Worm (Caenorhabditis elegans) whole organism, young adult: ENCODE measurements around the gene F40G12.9.

Source experiments
- B0019.2 ChIP-seq: fragments of 200-800 bp; sonication (Bioruptor generic); conservative IDR thresholded peaks from 2 replicates; pipeline ENCODE4 v1.3.6; 2022; ENCODE audit warnings: missing genetic modification reagents, missing genetic modification characterization, missing compliant biosample characterization
- B0336.3 ChIP-seq: fragments of 200-800 bp; sonication (Bioruptor generic); IDR thresholded peaks from 2 replicates; pipeline ENCODE4 v1.3.6; 2022; ENCODE audit warnings: missing genetic modification characterization, missing compliant biosample characterization
- F57A8.1 ChIP-seq: fragments of 200-800 bp; sonication (Bioruptor generic); optimal IDR thresholded peaks from 2 replicates; lab custom pipeline; 2018; ENCODE audit warnings: mild to moderate bottlenecking, missing genetic modification characterization, moderate library complexity, missing compliant biosample characterization
- Y56A3A.18 ChIP-seq: fragments of 200-800 bp; sonication (Bioruptor generic); IDR thresholded peaks from 2 replicates; pipeline ENCODE4 v1.3.6; 2022; ENCODE audit warnings: missing genetic modification reagents, missing genetic modification characterization, missing compliant biosample characterization
- ZK185.1 ChIP-seq: sonication (generic microtip); optimal IDR thresholded peaks from 2 replicates; lab custom pipeline; 2016; ENCODE audit warnings: mild to moderate bottlenecking, missing genetic modification characterization, missing compliant biosample characterization; ENCODE audit not compliant: poor library complexity, severe bottlenecking
- attf-5 ChIP-seq: fragments of 200-800 bp; sonication (Bioruptor generic); optimal IDR thresholded peaks from 2 replicates; lab custom pipeline; 2018; ENCODE audit warnings: mild to moderate bottlenecking, missing genetic modification characterization, missing compliant biosample characterization
- bed-1 ChIP-seq: fragments of 200-800 bp; sonication (Bioruptor generic); IDR thresholded peaks from 2 replicates; pipeline ENCODE4 v1.3.6; 2022; ENCODE audit warnings: missing genetic modification reagents, missing genetic modification characterization, missing compliant biosample characterization
- cebp-1 ChIP-seq, 2 experiments: fragments of 200-800 bp in 1 of 2; sonication (Bioruptor generic) in 1 of 2; sonication (generic microtip) in 1 of 2; IDR thresholded peaks in 1 of 2; optimal IDR thresholded peaks in 1 of 2; 2 replicates each; pipeline versions ENCODE4 v1.3.6 to Lab custom; 2017 to 2022; ENCODE audit warnings: missing compliant biosample characterization in 2 of 2, missing genetic modification characterization in 2 of 2, mild to moderate bottlenecking in 1 of 2, missing genetic modification reagents in 1 of 2, moderate library complexity in 1 of 2
- cebp-2 ChIP-seq: fragments of 200-800 bp; sonication (Bioruptor generic); IDR thresholded peaks from 2 replicates; pipeline ENCODE4 v1.3.6; 2022; ENCODE audit warnings: missing genetic modification characterization, missing compliant biosample characterization
- ceh-40 ChIP-seq: fragments of 200-800 bp; sonication (Bioruptor generic); IDR thresholded peaks from 2 replicates; pipeline ENCODE4 v1.3.6; 2022; ENCODE audit warnings: missing genetic modification characterization, missing compliant biosample characterization
- ceh-58 ChIP-seq: fragments of 200-800 bp; sonication (Bioruptor generic); IDR thresholded peaks from 2 replicates; pipeline ENCODE4 v1.3.6; 2022; ENCODE audit warnings: missing genetic modification characterization, missing compliant biosample characterization
- ceh-79 ChIP-seq: sonication (generic microtip); optimal IDR thresholded peaks from 2 replicates; lab custom pipeline; 2017; ENCODE audit warnings: mild to moderate bottlenecking, missing genetic modification characterization, missing compliant biosample characterization
- dox-1 ChIP-seq: fragments of 200-800 bp; sonication (Bioruptor generic); IDR thresholded peaks from 2 replicates; pipeline ENCODE4 v1.3.6; 2022; ENCODE audit warnings: missing genetic modification reagents, missing genetic modification characterization, missing compliant biosample characterization
- dpff-1 ChIP-seq: sonication (generic microtip); optimal IDR thresholded peaks from 2 replicates; lab custom pipeline; 2017; ENCODE audit warnings: mild to moderate bottlenecking, missing genetic modification characterization, missing compliant biosample characterization
- egrh-3 ChIP-seq: fragments of 200-800 bp; sonication (Bioruptor generic); IDR thresholded peaks from 2 replicates; pipeline ENCODE4 v1.3.6; 2022; ENCODE audit warnings: missing genetic modification reagents, missing genetic modification characterization, missing compliant biosample characterization
- fkh-3 ChIP-seq: sonication (generic microtip); optimal IDR thresholded peaks from 2 replicates; lab custom pipeline; 2016; ENCODE audit warnings: mild to moderate bottlenecking, missing genetic modification characterization, missing compliant biosample characterization
- gei-17 ChIP-seq: fragments of 200-800 bp; sonication (Bioruptor generic); optimal IDR thresholded peaks from 2 replicates; lab custom pipeline; 2018; ENCODE audit warnings: mild to moderate bottlenecking, missing genetic modification characterization, missing compliant biosample characterization
- hlh-12 ChIP-seq: sonication (generic microtip); optimal IDR thresholded peaks from 2 replicates; lab custom pipeline; 2016; ENCODE audit warnings: missing genetic modification characterization, missing compliant biosample characterization
- hrde-1 ChIP-seq: sonication (generic microtip); optimal IDR thresholded peaks from 2 replicates; lab custom pipeline; 2016; ENCODE audit warnings: missing genetic modification characterization, mild to moderate bottlenecking, missing compliant biosample characterization, moderate library complexity, missing genotype, missing genetic modification reagents, borderline replicate concordance
- lag-1 ChIP-seq: fragments of 200-800 bp; sonication (Bioruptor generic); IDR thresholded peaks from 2 replicates; pipeline ENCODE4 v1.3.6; 2022; ENCODE audit warnings: missing genetic modification reagents, missing genetic modification characterization, missing compliant biosample characterization
- let-526 ChIP-seq: fragments of 200-800 bp; sonication (Bioruptor generic); IDR thresholded peaks from 2 replicates; pipeline ENCODE4 v1.3.6; 2022; ENCODE audit warnings: missing genetic modification reagents, missing genetic modification characterization, missing compliant biosample characterization
- lin-35 ChIP-seq, 3 experiments: fragments of 150-350 bp in 2 of 3; sonication (generic microtip) in 1 of 3; optimal IDR thresholded peaks; 2 replicates each; lab custom pipeline; 2014 to 2018; ENCODE audit warnings: missing biosample characterization in 3 of 3, missing genetic modification characterization in 3 of 3, missing genetic modification reagents in 3 of 3
- lin-54 ChIP-seq: fragments of 200-800 bp; sonication (Bioruptor generic); optimal IDR thresholded peaks from 2 replicates; lab custom pipeline; 2018; ENCODE audit warnings: mild to moderate bottlenecking, missing genetic modification characterization, missing compliant biosample characterization
- madf-10 ChIP-seq: sonication (generic microtip); optimal IDR thresholded peaks from 2 replicates; lab custom pipeline; 2016; ENCODE audit warnings: mild to moderate bottlenecking, missing genetic modification characterization, missing compliant biosample characterization
- mes-4 ChIP-seq: sonication (generic microtip); optimal IDR thresholded peaks from 2 replicates; lab custom pipeline; 2016; ENCODE audit warnings: missing genotype, missing genetic modification characterization, missing compliant biosample characterization
- nfya-2 ChIP-seq: fragments of 200-800 bp; sonication (Bioruptor generic); IDR thresholded peaks from 2 replicates; pipeline ENCODE4 v1.3.6; 2022; ENCODE audit warnings: missing genetic modification reagents, missing genetic modification characterization, missing compliant biosample characterization
- nfyb-1 ChIP-seq: fragments of 200-800 bp; sonication (Bioruptor generic); IDR thresholded peaks from 2 replicates; pipeline ENCODE4 v1.3.6; 2022; ENCODE audit warnings: missing genetic modification reagents, missing genetic modification characterization, missing compliant biosample characterization
- nhr-90 ChIP-seq: sonication (generic microtip); optimal IDR thresholded peaks from 2 replicates; lab custom pipeline; 2016; ENCODE audit warnings: missing genotype, mild to moderate bottlenecking, missing genetic modification characterization, missing compliant biosample characterization
- rec-8 ChIP-seq, 2 experiments: sonication (generic microtip); optimal IDR thresholded peaks; 2 replicates each; lab custom pipeline; 2016; ENCODE audit warnings: mild to moderate bottlenecking in 2 of 2, missing genetic modification characterization in 2 of 2, missing genetic modification reagents in 2 of 2, missing genotype in 2 of 2, missing biosample characterization in 1 of 2, missing compliant biosample characterization in 1 of 2, moderate library complexity in 1 of 2
- repo-1 ChIP-seq: sonication (generic microtip); optimal IDR thresholded peaks from 2 replicates; lab custom pipeline; 2017; ENCODE audit warnings: mild to moderate bottlenecking, missing genetic modification characterization, missing compliant biosample characterization
- rpc-1 ChIP-seq, 2 experiments: fragments of 150-350 bp in 1 of 2; sonication (generic microtip) in 1 of 2; optimal IDR thresholded peaks; 2 replicates each; lab custom pipeline; 2014 to 2018; ENCODE audit warnings: missing biosample characterization in 1 of 2, missing genetic modification characterization in 1 of 2, missing genetic modification reagents in 1 of 2, missing genotype in 1 of 2
- sea-2 ChIP-seq: fragments of 200-800 bp; sonication (Bioruptor generic); IDR thresholded peaks from 2 replicates; pipeline ENCODE4 v1.3.6; 2022; ENCODE audit warnings: missing genetic modification characterization, missing compliant biosample characterization
- snpc-1.3 ChIP-seq: sonication (generic microtip); optimal IDR thresholded peaks from 2 replicates; lab custom pipeline; 2017; ENCODE audit warnings: missing genetic modification characterization, mild to moderate bottlenecking, missing compliant biosample characterization, antibody characterized with exemption, moderate library complexity, missing genotype, missing genetic modification reagents; ENCODE audit not compliant: insufficient read depth
- snpc-4 ChIP-seq, 5 experiments: fragments of 150-350 bp in 1 of 5; sonication (generic microtip) in 4 of 5; optimal IDR thresholded peaks; 2 replicates each; lab custom pipeline; 2014 to 2018; ENCODE audit warnings: missing genetic modification characterization in 5 of 5, missing biosample characterization in 3 of 5, antibody characterized with exemption in 2 of 5, mild to moderate bottlenecking in 2 of 5, missing compliant biosample characterization in 2 of 5, missing genotype in 2 of 5, moderate library complexity in 2 of 5, missing genetic modification reagents in 1 of 5
- tlf-1 ChIP-seq: fragments of 200-800 bp; sonication (Bioruptor generic); optimal IDR thresholded peaks from 2 replicates; lab custom pipeline; 2018; ENCODE audit warnings: mild to moderate bottlenecking, missing genetic modification characterization, missing compliant biosample characterization
- zfh-2 ChIP-seq: fragments of 200-800 bp; sonication (Bioruptor generic); conservative IDR thresholded peaks from 2 replicates; pipeline ENCODE4 v1.3.6; 2022; ENCODE audit warnings: missing genetic modification reagents, missing genetic modification characterization, missing compliant biosample characterization
- ztf-28 ChIP-seq: fragments of 200-800 bp; sonication (Bioruptor generic); IDR thresholded peaks from 2 replicates; pipeline ENCODE4 v1.3.6; 2022; ENCODE audit warnings: missing genetic modification reagents, missing genetic modification characterization, missing compliant biosample characterization

Gene F40G12.9

DNA sequence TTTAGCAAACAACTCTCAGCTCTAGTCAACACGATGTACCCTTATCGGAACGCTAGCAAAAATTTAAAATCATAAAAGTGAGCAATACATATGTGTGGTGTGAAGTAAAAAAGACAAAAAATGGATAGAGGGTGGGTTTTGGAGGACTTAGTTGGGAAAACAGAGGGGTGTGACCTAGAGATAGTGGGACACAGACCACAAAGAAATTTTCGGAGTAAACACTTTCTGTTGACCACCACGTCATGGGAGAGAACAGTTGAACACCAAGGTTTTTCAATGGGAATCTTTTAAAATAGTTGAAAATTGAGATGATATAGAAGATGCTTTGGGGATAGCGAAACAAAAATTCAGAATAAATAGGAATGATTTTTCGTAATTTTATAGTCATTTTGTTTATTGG lies 34.7 kb downstream of the F40G12.9 start (continued):
- TF ChIP-seq dpff-1 (tag; lab: Kevin White, UChicago) (no peak), fkh-3 (tag; lab: Kevin White, UChicago) (no peak), lin-54 (GFP tag; lab: Kevin White, UChicago) (no peak), lin-35 (GFP tag; optimal IDR thresholded peaks at IDR 0.05; lab: Kevin White, UChicago) (no peak), hlh-12 (tag; lab: Kevin White, UChicago) (no peak)

DNA sequence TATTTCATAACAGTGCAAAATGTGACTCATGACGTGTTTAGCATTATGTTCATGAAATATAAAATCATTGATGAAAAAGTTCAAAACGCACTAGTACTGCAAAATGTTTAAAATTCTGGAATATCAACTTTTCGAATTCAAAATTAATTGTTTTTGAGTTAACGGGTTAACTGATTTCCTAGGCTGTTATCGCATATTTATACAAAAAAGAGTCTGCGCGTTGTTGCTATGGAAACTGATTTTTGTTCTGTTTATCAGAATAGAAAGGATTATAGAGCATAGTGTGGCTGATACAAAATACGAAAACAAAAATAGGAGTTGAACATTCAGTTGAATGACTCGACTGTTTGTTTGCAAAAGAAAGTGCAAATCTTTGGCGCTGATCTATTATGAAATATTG lies 35.2 kb downstream of the F40G12.9 start:
- no peak for TF ChIP-seq tlf-1 (GFP tag; lab: Kevin White, UChicago)
- no peak for TF ChIP-seq zfh-2
- TF ChIP-seq cebp-1 (GFP tag; IDR thresholded peaks at IDR 0.05; lab: Robert Waterston, UW): no peak
- peak; percentile 1 for TF ChIP-seq cebp-1 (tag; optimal IDR thresholded peaks at IDR 0.05; lab: Kevin White, UChicago)
- no peak for TF ChIP-seq bed-1 (GFP tag; lab: Robert Waterston, UW)
- no peak for TF ChIP-seq mes-4
- TF ChIP-seq lag-1: no peak

DNA sequence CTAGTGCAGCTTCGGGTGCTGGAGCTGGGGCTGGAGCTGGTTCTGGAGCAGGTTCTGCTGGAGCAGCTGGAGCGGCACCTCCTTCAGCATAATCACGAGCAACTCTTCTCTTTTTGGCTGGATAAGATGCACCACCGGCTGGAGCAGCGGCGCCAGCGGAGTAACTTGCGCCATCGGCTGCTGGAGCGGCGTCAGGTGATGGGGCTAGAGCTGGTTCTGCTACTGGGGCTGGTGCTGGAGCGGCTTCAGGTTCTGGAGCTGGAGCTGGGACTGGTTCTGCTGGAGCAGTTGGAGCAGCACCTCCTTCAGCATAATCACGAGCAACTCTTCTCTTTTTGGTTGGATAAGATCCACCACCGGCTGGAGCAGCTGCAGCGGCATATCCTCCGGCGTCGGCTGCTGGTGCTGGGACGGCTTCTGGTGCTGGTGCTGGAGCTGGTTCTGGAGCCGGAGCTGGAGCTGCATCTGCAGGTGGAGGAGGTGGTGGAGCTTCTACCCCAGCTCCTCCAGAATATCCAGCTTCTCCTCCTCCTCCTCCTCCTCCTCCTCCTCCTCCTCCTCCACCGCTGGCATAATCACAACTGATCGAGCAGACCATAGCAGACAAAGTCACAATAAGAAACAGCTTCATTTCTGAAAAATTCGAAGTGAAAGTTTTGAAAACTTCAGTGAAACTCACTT lies 36.8 kb downstream of the F40G12.9 start, which contains the start of gene F47B8.13:
TSS of gene F47B8.13 (minus strand) at position 631 of the 681 bp plus-strand sequence.
- peak; percentile 95 for TF ChIP-seq zfh-2
- peak; percentile 95 for TF ChIP-seq egrh-3 (GFP tag; lab: Robert Waterston, UW)
- no peak for TF ChIP-seq B0019.2
- TF ChIP-seq let-526: no peak
- TF ChIP-seq ztf-28 (GFP tag; lab: Robert Waterston, UW): peak; percentile 4; the same call in 1 of the 2 replicates
- TF ChIP-seq ceh-79 (tag; lab: Kevin White, UChicago): peak; percentile 8
- TF ChIP-seq mes-4: no peak
- TF ChIP-seq cebp-2 (GFP tag; lab: Robert Waterston, UW): no peak
- no peak for TF ChIP-seq sea-2 (GFP tag; lab: Robert Waterston, UW)

DNA sequence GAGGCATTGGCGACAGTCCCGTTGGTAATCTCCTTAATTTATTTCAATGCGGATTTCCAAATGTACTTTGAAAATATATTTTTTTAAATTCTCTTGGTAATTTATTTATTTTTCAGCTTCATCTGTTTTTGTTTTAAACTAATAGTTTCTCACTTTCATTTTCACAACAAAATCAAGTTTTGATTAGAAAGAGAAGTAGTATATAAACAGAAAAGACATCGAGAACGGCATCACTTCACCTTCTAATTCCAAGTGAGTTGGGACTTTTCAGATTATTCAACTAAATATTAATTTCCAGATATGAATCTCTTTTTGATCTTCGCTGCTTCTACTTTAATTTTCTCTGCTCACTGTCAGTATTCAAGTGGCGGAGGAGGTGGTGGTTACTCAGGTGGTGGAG lies 37.8 kb downstream of the F40G12.9 start, which contains the start of gene F47B8.14:
TSS of gene F47B8.14 (plus strand) at position 301 of the 400 bp plus-strand sequence.
- TF ChIP-seq sea-2 (GFP tag; lab: Robert Waterston, UW): no peak
- TF ChIP-seq madf-10 (tag; lab: Kevin White, UChicago): no peak
- no peak for TF ChIP-seq Y56A3A.18 (GFP tag; lab: Robert Waterston, UW)
- no peak for TF ChIP-seq repo-1 (tag; lab: Kevin White, UChicago)
- TF ChIP-seq ZK185.1 (tag; lab: Kevin White, UChicago): no peak
- TF ChIP-seq ceh-40 (GFP tag; lab: Robert Waterston, UW): no peak
- TF ChIP-seq F57A8.1 (GFP tag; lab: Kevin White, UChicago): no peak

DNA sequence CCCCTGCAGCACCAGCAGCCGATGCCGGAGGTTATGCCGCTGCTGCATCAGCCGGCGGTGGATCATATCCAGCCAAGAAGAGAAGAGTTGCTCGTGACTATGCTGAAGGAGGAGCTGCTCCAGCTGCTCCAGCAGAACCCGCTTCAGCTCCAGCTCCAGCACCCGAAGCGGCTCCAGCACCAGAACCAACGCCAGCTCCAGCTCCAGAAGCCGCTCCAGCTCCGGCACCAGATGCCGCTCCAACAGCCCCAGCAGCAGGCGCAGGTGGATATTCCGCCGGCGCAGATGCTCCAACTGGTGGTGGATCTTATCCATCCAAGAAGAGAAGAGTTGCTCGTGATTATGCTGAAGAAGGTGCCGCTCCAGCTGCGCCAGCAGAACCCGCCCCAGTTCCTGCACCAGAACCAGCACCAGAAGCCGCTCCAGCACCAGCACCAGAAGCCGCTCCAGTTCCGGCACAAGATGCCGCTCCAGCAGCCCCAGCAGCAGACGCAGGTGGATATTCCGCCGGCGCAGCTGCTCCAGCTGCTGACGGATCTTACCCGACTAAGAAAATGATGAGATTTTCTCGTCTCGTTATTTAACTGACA lies 38.4 kb downstream of the F40G12.9 start:
- no peak for TF ChIP-seq rec-8 (tag; optimal IDR thresholded peaks at IDR 0.05; lab: Kevin White, UChicago)
- no peak for TF ChIP-seq ceh-79 (tag; lab: Kevin White, UChicago)
- no peak for TF ChIP-seq nfya-2
- 0 out of 2 replicates have a peak, but pooled peaks have one; percentile 30 for TF ChIP-seq nfyb-1
- peak; percentile 98 for TF ChIP-seq egrh-3 (GFP tag; lab: Robert Waterston, UW)
- no peak for TF ChIP-seq dox-1 (GFP tag; lab: Robert Waterston, UW)
- no peak for TF ChIP-seq hrde-1 (tag; lab: Kevin White, UChicago)
- TF ChIP-seq gei-17: no peak
- TF ChIP-seq ceh-58 (GFP tag; lab: Robert Waterston, UW): no peak
- TF ChIP-seq snpc-1.3 (tag; lab: Kevin White, UChicago): no peak
- peak; percentile 31; the same call in 1 of the 2 replicates for TF ChIP-seq B0336.3 (GFP tag; lab: Robert Waterston, UW)
- no peak for TF ChIP-seq cebp-1 (GFP tag; IDR thresholded peaks at IDR 0.05; lab: Robert Waterston, UW)
- peak; percentile 26 for TF ChIP-seq cebp-1 (tag; optimal IDR thresholded peaks at IDR 0.05; lab: Kevin White, UChicago)
- peak; percentile 31 for TF ChIP-seq F57A8.1 (GFP tag; lab: Kevin White, UChicago)
- no peak for TF ChIP-seq nhr-90 (tag; lab: Kevin White, UChicago)
- no peak for TF ChIP-seq snpc-4 (GFP tag; optimal IDR thresholded peaks at IDR 0.05; lab: Kevin White, UChicago)
- TF ChIP-seq snpc-4 (tag; optimal IDR thresholded peaks at IDR 0.05; lab: Kevin White, UChicago): no peak
- TF ChIP-seq rpc-1 (optimal IDR thresholded peaks at IDR 0.05; lab: Kevin White, UChicago): no peak
- TF ChIP-seq rpc-1 (tag; optimal IDR thresholded peaks at IDR 0.05; lab: Kevin White, UChicago): no peak
- TF ChIP-seq attf-5 (GFP tag; lab: Kevin White, UChicago): peak; percentile 23
- peak; percentile 95 for TF ChIP-seq zfh-2
